Worm (Caenorhabditis elegans) whole organism, late embryonic: Measurements from ENCODE around the gene tyr-2.

ENCODE experiments used
- ama-1 ChIP-seq: fragments of 150-350 bp; optimal IDR thresholded peaks from 2 replicates; lab custom pipeline; 2014
- elt-2 ChIP-seq: sonication (generic microtip); optimal IDR thresholded peaks from 2 replicates; lab custom pipeline; 2016; ENCODE audit warnings: missing genetic modification reagents, missing genetic modification characterization, missing compliant biosample characterization
- ets-4 ChIP-seq: sonication (generic microtip); optimal IDR thresholded peaks from 2 replicates; lab custom pipeline; 2016; ENCODE audit warnings: missing genetic modification characterization, missing compliant biosample characterization
- lin-11 ChIP-seq: fragments of 200-800 bp; sonication (Bioruptor generic); optimal IDR thresholded peaks from 2 replicates; lab custom pipeline; 2018; ENCODE audit warnings: mild to moderate bottlenecking, missing genetic modification characterization, missing compliant biosample characterization
- nfya-1 ChIP-seq: sonication (generic microtip); optimal IDR thresholded peaks from 2 replicates; lab custom pipeline; 2017; ENCODE audit warnings: missing genetic modification characterization, mild to moderate bottlenecking, missing compliant biosample characterization, antibody characterized with exemption, moderate library complexity
- pha-2 ChIP-seq: sonication (generic microtip); optimal IDR thresholded peaks from 2 replicates; lab custom pipeline; 2017; ENCODE audit warnings: mild to moderate bottlenecking, missing genetic modification characterization, missing compliant biosample characterization
- pqm-1 ChIP-seq: sonication (generic microtip); optimal IDR thresholded peaks from 2 replicates; lab custom pipeline; 2016; ENCODE audit warnings: missing genetic modification characterization, missing compliant biosample characterization
- sox-4 ChIP-seq: sonication (generic microtip); optimal IDR thresholded peaks from 2 replicates; lab custom pipeline; 2017; ENCODE audit warnings: mild to moderate bottlenecking, missing genetic modification characterization, inconsistent platforms, missing compliant biosample characterization

ce11 chrIII:13695588-13695987 is 48.4 kb upstream of the tyr-2 start:
- TF ChIP-seq ama-1 (lab: Kevin White, UChicago) (no peak), pqm-1 (tag; lab: Kevin White, UChicago) (no peak), sox-4 (no peak), elt-2 (no peak), nfya-1 (tag; lab: Kevin White, UChicago) (no peak), pha-2 (tag; lab: Kevin White, UChicago) (no peak), lin-11 (tag; lab: Kevin White, UChicago) (no peak), ets-4 (tag; lab: Kevin White, UChicago) (no peak)
